Worm (Caenorhabditis elegans): ENCODE measurements around the gene gcsh-1.

The gcsh-1 gene

ce11 chrX:14499830-14500409 is 15.0 kb downstream of the gcsh-1 start (continued):
- TF ChIP-seq ztf-7 (tag; optimal IDR thresholded peaks at IDR 0.05) (no peak), Y105C5A.15 (GFP tag; IDR thresholded peaks at IDR 0.05) (no peak), saeg-2 (GFP tag; IDR thresholded peaks at IDR 0.05) (no peak), jun-1 (tag; optimal IDR thresholded peaks at IDR 0.05) (no peak), D1046.2 (GFP tag; IDR thresholded peaks at IDR 0.05) (no peak), daf-12 (tag; optimal IDR thresholded peaks at IDR 0.05) (no peak), nhr-237 (tag; optimal IDR thresholded peaks at IDR 0.05) (no peak), set-16 (GFP tag; IDR thresholded peaks at IDR 0.05) (no peak), lin-39 (tag; optimal IDR thresholded peaks at IDR 0.05) (no peak), gei-8 (GFP tag; optimal IDR thresholded peaks at IDR 0.05) (no peak), Y5F2A.4 (GFP tag; optimal IDR thresholded peaks at IDR 0.05) (no peak), T20F7.1 (GFP tag; optimal IDR thresholded peaks at IDR 0.05) (no peak), nhr-102 (tag; optimal IDR thresholded peaks at IDR 0.05) (no peak), arid-1 (GFP tag; conservative IDR thresholded peaks at IDR 0.05) (no peak), T26A8.4 (GFP tag; IDR thresholded peaks at IDR 0.05) (no peak), snpc-1.2 (GFP tag; IDR thresholded peaks at IDR 0.05) (no peak), rbr-2 (tag; optimal IDR thresholded peaks at IDR 0.05) (no peak), F37D6.2 (tag; optimal IDR thresholded peaks at IDR 0.05) (no peak), unc-130 (GFP tag; optimal IDR thresholded peaks at IDR 0.05) (no peak), Y75B8A.6 (GFP tag; IDR thresholded peaks at IDR 0.05) (no peak), ztf-11 (tag; optimal IDR thresholded peaks at IDR 0.05) (no peak), lin-38 (GFP tag; IDR thresholded peaks at IDR 0.05) (no peak), ceh-28 (tag; optimal IDR thresholded peaks at IDR 0.05) (no peak), egl-27 (tag; optimal IDR thresholded peaks at IDR 0.05) (no peak), mdt-29 (GFP tag; IDR thresholded peaks at IDR 0.05) (no peak), daf-19 (GFP tag; conservative IDR thresholded peaks at IDR 0.05) (no peak), nhr-10 (tag; optimal IDR thresholded peaks at IDR 0.05) (no peak), tra-1 (GFP tag; IDR thresholded peaks at IDR 0.05) (peak; percentile 45; the same call in 1 of the 2 replicates), ceh-82 (tag; optimal IDR thresholded peaks at IDR 0.05) (no peak), spr-3 (GFP tag; optimal IDR thresholded peaks at IDR 0.05) (no peak), pqm-1 (tag; optimal IDR thresholded peaks at IDR 0.05) (no peak), lin-29 (GFP tag; IDR thresholded peaks at IDR 0.05) (no peak), lin-13 (GFP tag; optimal IDR thresholded peaks at IDR 0.05) (no peak), hlh-11 (tag; optimal IDR thresholded peaks at IDR 0.05) (peak; percentile 11), dpl-1 (GFP tag; optimal IDR thresholded peaks at IDR 0.05) (no peak), hif-1 (tag; optimal IDR thresholded peaks at IDR 0.05) (no peak), zfp-2 (tag; optimal IDR thresholded peaks at IDR 0.05) (no peak), ceh-32 (tag; optimal IDR thresholded peaks at IDR 0.05; ENCODE audit: poor library complexity) (no peak), ceh-62 (tag; optimal IDR thresholded peaks at IDR 0.05) (no peak)

ce11 chrX:14496545-14496944 is 18.3 kb downstream of the gcsh-1 start:
- peak in 1 of 2 experiments; percentile 1 for TF ChIP-seq daf-16 (GFP tag; optimal IDR thresholded peaks at IDR 0.05)
- peak; percentile 17 for TF ChIP-seq daf-16 (tag; optimal IDR thresholded peaks at IDR 0.05)
- TF ChIP-seq madf-5 (GFP tag; IDR thresholded peaks at IDR 0.05) = no peak
- no peak for TF ChIP-seq attf-4 (tag; optimal IDR thresholded peaks at IDR 0.05)

Data from whole organism, L4 larva.